Worm (Caenorhabditis elegans): ENCODE measurements around the gene C27A2.7.

Gene C27A2.7

DNA sequence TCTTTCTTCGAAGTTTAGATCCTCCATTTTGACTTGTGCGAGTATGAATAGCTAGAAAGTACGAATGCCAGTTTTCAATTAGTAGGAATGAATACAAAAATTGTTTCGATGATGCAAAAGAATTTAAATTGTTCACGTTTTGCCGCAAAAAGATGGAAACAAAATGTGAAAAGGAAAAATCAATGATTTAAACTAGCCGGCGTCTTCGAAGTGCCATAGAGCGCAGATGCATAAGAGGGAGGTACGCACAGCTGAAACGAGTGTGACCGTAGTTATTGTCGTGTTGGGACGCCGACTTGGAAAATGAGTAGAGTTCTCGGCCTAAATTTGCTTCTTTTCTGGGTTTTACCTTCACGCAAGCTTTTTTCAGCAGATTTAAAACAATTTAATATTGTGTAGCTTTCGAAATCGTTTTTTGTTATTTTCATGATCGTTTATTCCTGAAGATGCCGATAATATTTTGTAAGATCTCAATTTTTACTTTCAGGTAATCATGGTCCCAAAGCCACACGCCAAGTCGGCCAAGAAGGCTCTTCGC, 16.0 kb downstream of the C27A2.7 start, which contains the start of the genes ify-1 and rpl-22 (continued):
- no peak for TF ChIP-seq ztf-25 (GFP tag; IDR thresholded peaks at IDR 0.05)
- TF ChIP-seq hsf-1 (GFP tag; IDR thresholded peaks at IDR 0.05): peak; percentile 72
- TF ChIP-seq let-607 (tag; optimal IDR thresholded peaks at IDR 0.05): peak; percentile 27 to 76
- TF ChIP-seq lin-35 (GFP tag; optimal IDR thresholded peaks at IDR 0.05): peak; percentile 8 to 91 (median 70)
- TF ChIP-seq hmg-1.2 (GFP tag; IDR thresholded peaks at IDR 0.05): peak; percentile 71
- TF ChIP-seq cebp-1 (GFP tag; IDR thresholded peaks at IDR 0.05): no peak
- peak; percentile 76 for TF ChIP-seq cebp-1 (tag; optimal IDR thresholded peaks at IDR 0.05)
- peak; percentile 45 for TF ChIP-seq hrde-1 (tag; optimal IDR thresholded peaks at IDR 0.05; ENCODE audit: borderline replicate concordance)
- peak; percentile 68; the same call in 1 of the 2 replicates for TF ChIP-seq B0336.3 (GFP tag; IDR thresholded peaks at IDR 0.05)
- peak; percentile 83 for TF ChIP-seq D2030.7 (GFP tag; IDR thresholded peaks at IDR 0.05)
- TF ChIP-seq ztf-28 (GFP tag; IDR thresholded peaks at IDR 0.05): 0 out of 2 replicates have a peak, but pooled peaks have one; percentile 42
- TF ChIP-seq nhr-120 (GFP tag; IDR thresholded peaks at IDR 0.05): no peak
- TF ChIP-seq tlf-1 (GFP tag; optimal IDR thresholded peaks at IDR 0.05): peak; percentile 85
- TF ChIP-seq zim-3 (tag; optimal IDR thresholded peaks at IDR 0.05): no peak
- no peak for TF ChIP-seq ztf-3 (GFP tag; optimal IDR thresholded peaks at IDR 0.05)
- TF ChIP-seq akir-1 (GFP tag; optimal IDR thresholded peaks at IDR 0.05): no peak
- no peak for TF ChIP-seq egl-18 (GFP tag; IDR thresholded peaks at IDR 0.05)
- TF ChIP-seq attf-3 (GFP tag; conservative IDR thresholded peaks at IDR 0.05): peak; percentile 65
- TF ChIP-seq lin-54 (GFP tag; optimal IDR thresholded peaks at IDR 0.05): peak; percentile 92
- no peak for TF ChIP-seq ceh-58 (GFP tag; IDR thresholded peaks at IDR 0.05)
- TF ChIP-seq die-1 (tag; optimal IDR thresholded peaks at IDR 0.05): peak; percentile 7
- peak; percentile 94 for TF ChIP-seq madf-6 (GFP tag; IDR thresholded peaks at IDR 0.05)
- peak; percentile 71 for TF ChIP-seq madf-8 (GFP tag; conservative IDR thresholded peaks at IDR 0.05)
- TF ChIP-seq T26A5.8 (tag; optimal IDR thresholded peaks at IDR 0.05): no peak
- TF ChIP-seq efl-1 (GFP tag; optimal IDR thresholded peaks at IDR 0.05): peak; percentile 80
- TF ChIP-seq tbp1 (GFP tag; optimal IDR thresholded peaks at IDR 0.05): peak; percentile 73
- TF ChIP-seq madf-10 (tag; optimal IDR thresholded peaks at IDR 0.05): peak; percentile 56
- TF ChIP-seq sptf-2 (GFP tag; optimal IDR thresholded peaks at IDR 0.05): no peak
- TF ChIP-seq ztf-6 (GFP tag; IDR thresholded peaks at IDR 0.05): no peak
- peak; percentile 86 for TF ChIP-seq attf-5 (GFP tag; optimal IDR thresholded peaks at IDR 0.05)
- TF ChIP-seq nhr-80 (tag; optimal IDR thresholded peaks at IDR 0.05): peak; percentile 36

DNA sequence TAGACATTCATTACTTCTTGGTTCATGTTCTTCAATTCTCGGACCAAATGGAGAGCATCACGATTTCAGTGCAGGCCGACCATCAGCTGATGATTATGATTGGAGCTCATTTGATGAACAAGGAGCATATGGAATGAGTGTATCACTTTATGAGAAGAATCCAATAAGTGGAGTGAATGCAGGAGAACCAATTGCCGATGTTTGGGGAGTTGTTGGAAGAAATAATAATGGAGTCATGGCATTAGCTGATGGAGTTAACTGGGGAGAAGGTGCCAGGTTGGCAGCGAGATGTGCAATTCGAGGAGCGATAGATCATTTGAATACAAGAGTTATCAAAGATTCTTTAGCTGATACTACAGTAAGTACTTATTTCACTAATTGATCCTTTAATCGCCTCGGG, 20.4 kb downstream of the C27A2.7 start:
- no peak for TF ChIP-seq ztf-25 (GFP tag; IDR thresholded peaks at IDR 0.05)
- no peak for TF ChIP-seq bed-1 (GFP tag; IDR thresholded peaks at IDR 0.05)
- TF ChIP-seq ceh-100 (GFP tag; IDR thresholded peaks at IDR 0.05): no peak
- no peak for TF ChIP-seq K11D2.4 (GFP tag; IDR thresholded peaks at IDR 0.05)
- no peak for TF ChIP-seq ceh-27 (GFP tag; optimal IDR thresholded peaks at IDR 0.05)
- TF ChIP-seq F33H1.4 (GFP tag; IDR thresholded peaks at IDR 0.05): no peak
- TF ChIP-seq B0035.1 (tag; optimal IDR thresholded peaks at IDR 0.05): no peak
- no peak for TF ChIP-seq chd-7 (tag; optimal IDR thresholded peaks at IDR 0.05)
- no peak for TF ChIP-seq egl-18 (GFP tag; IDR thresholded peaks at IDR 0.05)
- TF ChIP-seq rec-8 (tag; optimal IDR thresholded peaks at IDR 0.05): no peak
- no peak for TF ChIP-seq let-607 (tag; optimal IDR thresholded peaks at IDR 0.05)
- no peak for TF ChIP-seq ZK185.1 (tag; optimal IDR thresholded peaks at IDR 0.05; ENCODE audit: poor library complexity, severe bottlenecking)
- no peak for TF ChIP-seq tbx-9 (tag; optimal IDR thresholded peaks at IDR 0.05; ENCODE audit: borderline replicate concordance)

All from whole organism, young adult.